Fruit fly (Drosophila melanogaster) whole organism, embryonic: ENCODE results near the gene CG15475.

Experiments used
- Adf1 ChIP-seq: fragments of 200-800 bp; sonication (Bioruptor generic); IDR thresholded peaks from 2 replicates; pipeline ENCODE4 v1.3.6; 2022; ENCODE audit warnings: missing biosample characterization, missing genetic modification characterization
- Asciz ChIP-seq: fragments of 200-800 bp; sonication (Bioruptor generic); optimal IDR thresholded peaks from 2 replicates; lab custom pipeline; 2017; ENCODE audit warnings: missing biosample characterization, mild to moderate bottlenecking, missing genetic modification characterization, missing genetic modification reagents
- Atf6 ChIP-seq: fragments of 200-800 bp; sonication (Bioruptor generic); IDR thresholded peaks from 2 replicates; pipeline ENCODE4 v1.3.6; 2022; ENCODE audit warnings: missing biosample characterization, missing genetic modification characterization
- B-H1 ChIP-seq: fragments of 200-800 bp; sonication (Bioruptor generic); IDR thresholded peaks from 3 replicates; pipeline ENCODE4 v1.3.6; 2022; ENCODE audit warnings: missing biosample characterization, missing genetic modification characterization
- CG10274 ChIP-seq: fragments of 200-800 bp; sonication (Bioruptor generic); optimal IDR thresholded peaks from 3 replicates; lab custom pipeline; 2017; ENCODE audit warnings: missing biosample characterization, mild to moderate bottlenecking, missing genetic modification characterization
- CG11695 ChIP-seq: fragments of 200-800 bp; sonication (Bioruptor generic); IDR thresholded peaks from 3 replicates; pipeline ENCODE4 v1.3.6; 2022; ENCODE audit warnings: missing biosample characterization, missing genetic modification characterization
- CG11723 ChIP-seq: fragments of 200-800 bp; sonication (Bioruptor generic); optimal IDR thresholded peaks from 2 replicates; lab custom pipeline; 2017; ENCODE audit warnings: missing biosample characterization, mild to moderate bottlenecking, missing genetic modification characterization
- CG12299 ChIP-seq: fragments of 200-800 bp; sonication (Bioruptor generic); optimal IDR thresholded peaks from 2 replicates; lab custom pipeline; 2018; ENCODE audit warnings: missing biosample characterization, mild to moderate bottlenecking, missing genetic modification characterization
- CG14014 ChIP-seq: fragments of 200-800 bp; sonication (Bioruptor generic); IDR thresholded peaks from 2 replicates; pipeline ENCODE4 v1.3.6; 2022; ENCODE audit warnings: missing biosample characterization, missing genetic modification characterization
- CG14667 ChIP-seq: fragments of 200-800 bp; sonication (Bioruptor generic); IDR thresholded peaks from 2 replicates; pipeline ENCODE4 v1.3.6; 2022; ENCODE audit warnings: missing biosample characterization, missing genetic modification characterization
- CG14965 ChIP-seq: fragments of 200-800 bp; sonication (Bioruptor generic); optimal IDR thresholded peaks from 2 replicates; lab custom pipeline; 2016; ENCODE audit warnings: missing biosample characterization, missing genetic modification characterization, borderline replicate concordance
- CG15269 ChIP-seq: fragments of 200-800 bp; sonication (Bioruptor generic); optimal IDR thresholded peaks from 2 replicates; lab custom pipeline; 2018; ENCODE audit warnings: missing biosample characterization, mild to moderate bottlenecking, missing genetic modification characterization, moderate library complexity
- CG16863 ChIP-seq: fragments of 200-800 bp; sonication (Bioruptor generic); optimal IDR thresholded peaks from 3 replicates; lab custom pipeline; 2016; ENCODE audit warnings: missing biosample characterization, missing genetic modification characterization
- CG17186 ChIP-seq: fragments of 200-800 bp; sonication (Bioruptor generic); optimal IDR thresholded peaks from 3 replicates; lab custom pipeline; 2017; ENCODE audit warnings: missing biosample characterization, missing genetic modification reagents, missing genetic modification characterization
- CG2116 ChIP-seq: fragments of 200-800 bp; sonication (Bioruptor generic); optimal IDR thresholded peaks from 3 replicates; lab custom pipeline; 2018; ENCODE audit warnings: missing biosample characterization, mild to moderate bottlenecking, missing genetic modification characterization
- CG33557 ChIP-seq: fragments of 200-800 bp; sonication (Bioruptor generic); optimal IDR thresholded peaks from 2 replicates; lab custom pipeline; 2019; ENCODE audit warnings: missing biosample characterization, mild to moderate bottlenecking, missing genetic modification characterization, moderate library complexity
- CG6689 ChIP-seq: fragments of 200-800 bp; sonication (Bioruptor generic); IDR thresholded peaks from 2 replicates; pipeline ENCODE4 v1.3.6; 2022; ENCODE audit warnings: missing biosample characterization, missing genetic modification characterization
- CG6791 ChIP-seq: fragments of 200-800 bp; sonication (Bioruptor generic); IDR thresholded peaks from 3 replicates; pipeline ENCODE4 v1.3.6; 2022; ENCODE audit warnings: missing biosample characterization, missing genetic modification characterization; ENCODE audit not compliant: partially characterized antibody
- CG7963 ChIP-seq: fragments of 200-800 bp; sonication (Bioruptor generic); IDR thresholded peaks from 3 replicates; pipeline ENCODE4 v1.3.6; 2022; ENCODE audit warnings: missing biosample characterization, missing genetic modification characterization; ENCODE audit not compliant: partially characterized antibody
- CG8359 ChIP-seq: fragments of 200-800 bp; sonication (Bioruptor generic); optimal IDR thresholded peaks from 2 replicates; lab custom pipeline; 2017; ENCODE audit warnings: missing biosample characterization, mild to moderate bottlenecking, missing genetic modification characterization, borderline replicate concordance
- CG8765 ChIP-seq: fragments of 200-800 bp; sonication (Bioruptor generic); IDR thresholded peaks from 2 replicates; pipeline ENCODE4 v1.3.6; 2022; ENCODE audit warnings: missing biosample characterization, missing genetic modification characterization
- CG9797 ChIP-seq: fragments of 200-800 bp; sonication (Bioruptor generic); optimal IDR thresholded peaks from 3 replicates; lab custom pipeline; 2018; ENCODE audit warnings: missing biosample characterization, mild to moderate bottlenecking, missing genetic modification characterization
- CTCF ChIP-seq: fragments of 200-800 bp; sonication (Bioruptor generic); optimal IDR thresholded peaks from 2 replicates; lab custom pipeline; 2017; ENCODE audit warnings: missing biosample characterization, mild to moderate bottlenecking, missing genetic modification characterization, moderate library complexity
- Dbx ChIP-seq: fragments of 200-800 bp; sonication (Bioruptor generic); IDR thresholded peaks from 3 replicates; pipeline ENCODE4 v1.3.6; 2022; ENCODE audit warnings: missing biosample characterization, missing genetic modification characterization
- Dip2 ChIP-seq: fragments of 200-800 bp; sonication (Bioruptor generic); IDR thresholded peaks from 2 replicates; pipeline ENCODE4 v1.3.6; 2022; ENCODE audit warnings: missing biosample characterization, missing genetic modification characterization
- E2f1 ChIP-seq: fragments of 200-800 bp; sonication (Bioruptor generic); IDR thresholded peaks from 2 replicates; pipeline ENCODE4 v1.3.6; 2022; ENCODE audit warnings: missing biosample characterization, missing genetic modification characterization
- Gsc ChIP-seq: fragments of 200-800 bp; sonication (Bioruptor generic); IDR thresholded peaks from 2 replicates; pipeline ENCODE4 v1.3.6; 2022; ENCODE audit warnings: missing biosample characterization, missing genetic modification characterization
- Gug ChIP-seq: fragments of 200-800 bp; sonication (Bioruptor generic); IDR thresholded peaks from 4 replicates; pipeline ENCODE4 v1.3.6; 2022; ENCODE audit warnings: missing biosample characterization, missing genetic modification characterization
- Hr3 ChIP-seq: fragments of 200-800 bp; sonication (Bioruptor generic); optimal IDR thresholded peaks from 3 replicates; lab custom pipeline; 2016; ENCODE audit warnings: missing biosample characterization, missing genetic modification characterization
- Hsf ChIP-seq: fragments of 200-800 bp; sonication (Bioruptor generic); optimal IDR thresholded peaks from 3 replicates; lab custom pipeline; 2016; ENCODE audit warnings: missing biosample characterization, missing genetic modification characterization
- Pdp1 ChIP-seq, 2 experiments: fragments of 200-800 bp; sonication (Bioruptor generic); optimal IDR thresholded peaks; 3 replicates each; lab custom pipeline; 2016; ENCODE audit warnings: missing biosample characterization in 2 of 2, missing genetic modification characterization in 2 of 2, mild to moderate bottlenecking in 1 of 2, moderate library complexity in 1 of 2
- Sin3A ChIP-seq: fragments of >200 bp; optimal IDR thresholded peaks from 2 replicates; lab custom pipeline; 2018
- Spps ChIP-seq: fragments of 200-800 bp; sonication (Bioruptor generic); optimal IDR thresholded peaks from 2 replicates; lab custom pipeline; 2018; ENCODE audit warnings: missing biosample characterization, mild to moderate bottlenecking, missing genetic modification characterization
- Ssrp ChIP-seq: fragments of 200-800 bp; sonication (Bioruptor generic); optimal IDR thresholded peaks from 2 replicates; lab custom pipeline; 2018; ENCODE audit warnings: missing biosample characterization, mild to moderate bottlenecking, missing genetic modification characterization, moderate library complexity
- Stat92E ChIP-seq, 3 experiments: fragments of >200 bp in 2 of 3; fragments of 200-800 bp in 1 of 3; sonication (Bioruptor generic) in 1 of 3; optimal IDR thresholded peaks; 2 replicates each; lab custom pipeline; 2017 to 2019; ENCODE audit warnings: missing biosample characterization in 3 of 3, missing genetic modification characterization in 3 of 3, mild to moderate bottlenecking in 1 of 3, moderate library complexity in 1 of 3
- Xrp1 ChIP-seq: fragments of 200-800 bp; sonication (Bioruptor generic); IDR thresholded peaks from 2 replicates; pipeline ENCODE4 v1.3.6; 2022; ENCODE audit warnings: missing biosample characterization, missing genetic modification characterization
- al ChIP-seq: fragments of 200-800 bp; sonication (Bioruptor generic); IDR thresholded peaks from 2 replicates; pipeline ENCODE4 v1.3.6; 2022; ENCODE audit warnings: missing biosample characterization, missing genetic modification characterization
- bsh ChIP-seq, 2 experiments: fragments of 200-800 bp; sonication (Bioruptor generic); optimal IDR thresholded peaks; 2 replicates each; lab custom pipeline; 2017 to 2018; ENCODE audit warnings: mild to moderate bottlenecking in 2 of 2, missing biosample characterization in 2 of 2, missing genetic modification characterization in 2 of 2, moderate library complexity in 1 of 2
- chif ChIP-seq, 2 experiments: fragments of 200-800 bp; sonication (Bioruptor generic); optimal IDR thresholded peaks; 3 replicates each; lab custom pipeline; 2016; ENCODE audit warnings: missing biosample characterization in 2 of 2, missing genetic modification characterization in 2 of 2
- chn ChIP-seq: fragments of 200-800 bp; sonication (Bioruptor generic); optimal IDR thresholded peaks from 2 replicates; lab custom pipeline; 2016; ENCODE audit warnings: missing biosample characterization, missing genetic modification characterization
- en ChIP-seq: fragments of 200-800 bp; sonication (Bioruptor generic); optimal IDR thresholded peaks from 2 replicates; lab custom pipeline; 2016; ENCODE audit warnings: missing biosample characterization, missing genetic modification characterization
- fu2 ChIP-seq: fragments of 200-800 bp; sonication (Bioruptor generic); optimal IDR thresholded peaks from 2 replicates; lab custom pipeline; 2016; ENCODE audit warnings: missing biosample characterization, missing genetic modification characterization
- ham ChIP-seq: fragments of 200-800 bp; sonication (Bioruptor generic); IDR thresholded peaks from 2 replicates; pipeline ENCODE4 v1.3.6; 2022; ENCODE audit warnings: missing biosample characterization, missing genetic modification characterization
- insv ChIP-seq, 2 experiments: fragments of 200-800 bp; sonication (Bioruptor generic); optimal IDR thresholded peaks; 3 replicates each; lab custom pipeline; 2016 to 2018; ENCODE audit warnings: missing biosample characterization in 2 of 2, missing genetic modification characterization in 2 of 2
- knrl ChIP-seq: fragments of 200-800 bp; sonication (Bioruptor generic); IDR thresholded peaks from 3 replicates; pipeline ENCODE4 v1.3.6; 2022; ENCODE audit warnings: missing biosample characterization, missing genetic modification characterization; ENCODE audit not compliant: partially characterized antibody
- lbe ChIP-seq: fragments of 200-800 bp; sonication (Bioruptor generic); optimal IDR thresholded peaks from 2 replicates; lab custom pipeline; 2016; ENCODE audit warnings: missing biosample characterization, mild to moderate bottlenecking, missing genetic modification characterization
- odd ChIP-seq: fragments of 200-800 bp; sonication (Bioruptor generic); optimal IDR thresholded peaks from 2 replicates; lab custom pipeline; 2017; ENCODE audit warnings: missing biosample characterization, mild to moderate bottlenecking, missing genetic modification characterization
- psq ChIP-seq: fragments of 200-800 bp; sonication (Bioruptor generic); optimal IDR thresholded peaks from 2 replicates; lab custom pipeline; 2017; ENCODE audit warnings: missing biosample characterization, missing genetic modification characterization
- ranshi ChIP-seq: fragments of 200-800 bp; sonication (Bioruptor generic); IDR thresholded peaks from 2 replicates; pipeline ENCODE4 v1.3.6; 2022; ENCODE audit warnings: missing biosample characterization, missing genetic modification characterization
- rib ChIP-seq: fragments of 200-800 bp; sonication (Bioruptor generic); IDR thresholded peaks from 2 replicates; pipeline ENCODE4 v1.3.6; 2022; ENCODE audit warnings: missing biosample characterization, missing genetic modification characterization
- sob ChIP-seq: fragments of 200-800 bp; sonication (Bioruptor generic); IDR thresholded peaks from 2 replicates; pipeline ENCODE4 v1.3.6; 2022; ENCODE audit warnings: missing biosample characterization, missing genetic modification characterization
- tio ChIP-seq: fragments of 200-800 bp; sonication (Bioruptor generic); optimal IDR thresholded peaks from 2 replicates; lab custom pipeline; 2017; ENCODE audit warnings: missing biosample characterization, missing genetic modification characterization, inconsistent platforms
- vvl ChIP-seq: fragments of 200-800 bp; sonication (Bioruptor generic); IDR thresholded peaks from 2 replicates; pipeline ENCODE4 v1.3.6; 2022; ENCODE audit warnings: missing biosample characterization, missing genetic modification characterization

CG15475 gene

DNA sequence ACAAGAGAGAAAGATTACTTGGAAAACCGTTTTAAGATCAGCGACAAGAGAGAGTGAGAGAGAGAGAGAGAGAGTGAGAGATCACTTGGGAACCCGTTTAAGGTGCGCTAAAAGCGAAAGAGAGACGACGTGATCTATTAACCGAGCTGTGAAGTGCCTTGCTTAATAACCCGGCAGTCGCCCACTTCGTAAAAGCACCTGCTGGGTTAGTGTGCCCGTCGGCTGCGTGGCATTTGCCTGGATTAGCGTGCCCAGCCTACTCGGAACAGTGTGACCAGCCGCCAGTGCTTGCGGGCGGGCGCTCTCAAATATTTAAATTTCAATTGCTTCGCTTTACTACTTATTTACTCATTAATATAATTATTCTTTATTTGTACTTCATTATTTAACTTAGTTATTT lies 24.1 kb downstream of the CG15475 start (continued):
- TF ChIP-seq insv (GFP tag; optimal IDR thresholded peaks at IDR 0.05; lab: Kevin White, UChicago) (no peak), lbe (GFP tag; lab: Kevin White, UChicago) (no peak), CG15269 (tag; lab: Kevin White, UChicago) (peak; percentile 20), tio (GFP tag; lab: Kevin White, UChicago) (no peak), odd (GFP tag; lab: Kevin White, UChicago) (no peak), Gug (GFP tag; lab: Robert Waterston, UW) (no peak), Adf1 (GFP tag; lab: Robert Waterston, UW) (no peak), CG33557 (GFP tag; lab: Kevin White, UChicago) (no peak), CG2116 (no peak), knrl (GFP tag; lab: Robert Waterston, UW) (peak; percentile 60), rib (GFP tag; lab: Robert Waterston, UW) (no peak), CG17186 (peak; percentile 25), Atf6 (GFP tag; lab: Robert Waterston, UW) (no peak), Hr3 (GFP tag; lab: Kevin White, UChicago) (no peak), Xrp1 (GFP tag; lab: Robert Waterston, UW) (no peak), CG6689 (GFP tag; lab: Robert Waterston, UW) (peak; percentile 64), B-H1 (no peak), CG8359 (GFP tag; lab: Kevin White, UChicago) (no peak), CG8765 (no peak), Sin3A (lab: Kevin White, UChicago) (no peak), vvl (GFP tag; lab: Robert Waterston, UW) (peak; percentile 49), CG10274 (GFP tag; lab: Kevin White, UChicago) (no peak), Spps (tag; lab: Kevin White, UChicago) (no peak), Pdp1 (GFP tag; optimal IDR thresholded peaks at IDR 0.05; lab: Kevin White, UChicago) (peak in 1 of 2 experiments; percentile 37), Ssrp (tag; lab: Kevin White, UChicago) (no peak), chif (GFP tag; optimal IDR thresholded peaks at IDR 0.05; lab: Kevin White, UChicago) (no peak), CG16863 (GFP tag; lab: Kevin White, UChicago) (no peak), bsh (GFP tag; optimal IDR thresholded peaks at IDR 0.05; lab: Kevin White, UChicago) (no peak), al (GFP tag; lab: Robert Waterston, UW) (no peak), CG14667 (GFP tag; lab: Robert Waterston, UW) (no peak), Gsc (GFP tag; lab: Robert Waterston, UW) (no peak), ham (no peak), CG11695 (GFP tag; lab: Robert Waterston, UW) (no peak), ranshi (GFP tag; lab: Robert Waterston, UW) (no peak), psq (no peak), Hsf (GFP tag; lab: Kevin White, UChicago) (no peak), chn (peak; percentile 31), CG7963 (GFP tag; lab: Robert Waterston, UW) (peak; percentile 41; the same call in 1 of the 3 replicates), CG12299 (tag; lab: Kevin White, UChicago) (no peak), Stat92E (GFP tag; optimal IDR thresholded peaks at IDR 0.05; lab: Kevin White, UChicago) (peak in 1 of 3 experiments; percentile 36), Asciz (GFP tag; lab: Kevin White, UChicago) (no peak), CG6791 (GFP tag; lab: Robert Waterston, UW) (peak; percentile 48; the same call in 2 of the 3 replicates), fu2 (GFP tag; lab: Kevin White, UChicago) (no peak), E2f1 (GFP tag; lab: Robert Waterston, UW) (no peak), CG11723 (GFP tag; lab: Kevin White, UChicago) (no peak), CG9797 (peak; percentile 95), sob (GFP tag; lab: Robert Waterston, UW) (no peak), CTCF (GFP tag; lab: Kevin White, UChicago) (peak; percentile 22), CG14014 (GFP tag; lab: Robert Waterston, UW) (no peak), Dip2 (GFP tag; lab: Robert Waterston, UW) (no peak), CG14965 (GFP tag; lab: Kevin White, UChicago) (no peak), Dbx (GFP tag; lab: Robert Waterston, UW) (no peak), en (GFP tag; lab: Kevin White, UChicago) (no peak)
